Worm (Caenorhabditis elegans): ENCODE measurements around the gene crb-1.

DNA sequence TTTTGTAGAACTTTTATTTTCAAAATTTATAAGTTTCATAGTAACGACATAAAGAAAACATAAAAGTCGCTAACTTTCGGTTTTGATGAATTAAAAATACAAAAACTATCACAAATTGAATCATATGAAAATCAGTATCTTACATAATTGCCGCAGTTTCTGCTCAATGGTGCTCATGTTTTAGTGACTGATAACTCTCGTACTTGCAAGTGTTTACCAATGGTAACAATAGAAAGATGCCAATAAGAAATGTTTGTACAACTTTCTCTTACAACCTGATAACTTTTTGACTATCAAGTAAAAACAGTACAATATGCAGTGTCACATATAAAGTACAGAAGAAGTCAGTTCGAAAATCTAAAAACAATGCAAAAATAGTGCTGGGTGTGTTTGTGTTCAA lies 27.7 kb downstream of the crb-1 start:
- TF ChIP-seq ceh-16 (tag; optimal IDR thresholded peaks at IDR 0.05): no peak
- no peak for TF ChIP-seq nhr-237 (tag; optimal IDR thresholded peaks at IDR 0.05)
- no peak for TF ChIP-seq mdl-1 (tag; optimal IDR thresholded peaks at IDR 0.05)
- TF ChIP-seq egl-27 (tag; optimal IDR thresholded peaks at IDR 0.05): no peak
- peak; percentile 25 for TF ChIP-seq elt-2 (tag; optimal IDR thresholded peaks at IDR 0.05)
- TF ChIP-seq ceh-9 (tag; optimal IDR thresholded peaks at IDR 0.05): no peak

Measured in whole organism, L3 larva.